Comparison of ENCODE assay signal across 2 fruit fly cellular contexts in genomic region chr2L:9564527-9564926, dm6.
TF ChIP-seq lines count a peak whose summit lies in the region.

No protein-coding gene starts in this region.

TF ChIP-seq in whole organism, embryonic, 481 proteins besides CTCF, POLR2A, EP300 and RAD21 (continued from another document and continues in another):
- no peak for TF ChIP-seq crol (GFP tag; IDR thresholded peaks at IDR 0.05; lab: Robert Waterston, UW)
- peak; percentile 10; the same call in 1 of the 2 replicates for TF ChIP-seq klu (GFP tag; IDR thresholded peaks at IDR 0.05; lab: Robert Waterston, UW)
- TF ChIP-seq otp (GFP tag; IDR thresholded peaks at IDR 0.05; lab: Robert Waterston, UW): no peak
- peak; percentile 48 for TF ChIP-seq CG3281 (GFP tag; optimal IDR thresholded peaks at IDR 0.05; lab: Kevin White, UChicago)
- TF ChIP-seq lola (GFP tag; optimal IDR thresholded peaks at IDR 0.05; lab: Kevin White, UChicago): no peak
- TF ChIP-seq CG15011 (GFP tag; optimal IDR thresholded peaks at IDR 0.05; lab: Kevin White, UChicago): no peak
- peak; percentile 52 for TF ChIP-seq CG9932 (GFP tag; IDR thresholded peaks at IDR 0.05; lab: Robert Waterston, UW)
- peak; percentile 33 for TF ChIP-seq Abd-B (GFP tag; optimal IDR thresholded peaks at IDR 0.05; lab: Kevin White, UChicago)
- no peak for TF ChIP-seq insv (GFP tag; optimal IDR thresholded peaks at IDR 0.05; lab: Kevin White, UChicago)
- no peak for TF ChIP-seq CG17568 (GFP tag; optimal IDR thresholded peaks at IDR 0.05; lab: Kevin White, UChicago)
- TF ChIP-seq twi (tag; optimal IDR thresholded peaks at IDR 0.05; lab: Kevin White, UChicago): no peak
- no peak for TF ChIP-seq gsb-n (tag; optimal IDR thresholded peaks at IDR 0.05; lab: Kevin White, UChicago)
- no peak for TF ChIP-seq corto (GFP tag; optimal IDR thresholded peaks at IDR 0.05; lab: Kevin White, UChicago)
- TF ChIP-seq crp (GFP tag; optimal IDR thresholded peaks at IDR 0.05; lab: Kevin White, UChicago): no peak
- TF ChIP-seq CG15073 (GFP tag; optimal IDR thresholded peaks at IDR 0.05; lab: Kevin White, UChicago): no peak
- no peak for TF ChIP-seq pho (GFP tag; optimal IDR thresholded peaks at IDR 0.05; lab: Kevin White, UChicago)
- no peak for TF ChIP-seq danr (GFP tag; IDR thresholded peaks at IDR 0.05; lab: Robert Waterston, UW)
- TF ChIP-seq pb (GFP tag; optimal IDR thresholded peaks at IDR 0.05; lab: Kevin White, UChicago): no peak
- 0 out of 2 replicates have a peak, but pooled peaks have one; percentile 35 for TF ChIP-seq sisA (GFP tag; IDR thresholded peaks at IDR 0.05; lab: Robert Waterston, UW)
- TF ChIP-seq CG11695 (GFP tag; IDR thresholded peaks at IDR 0.05; lab: Robert Waterston, UW): peak; percentile 49; the same call in 1 of the 3 replicates
- TF ChIP-seq Jarid2 (GFP tag; optimal IDR thresholded peaks at IDR 0.05; lab: Kevin White, UChicago): no peak
- TF ChIP-seq Scr (GFP tag; IDR thresholded peaks at IDR 0.05; lab: Robert Waterston, UW; ENCODE audit: partially characterized antibody): no peak
- TF ChIP-seq cad (GFP tag; optimal IDR thresholded peaks at IDR 0.05; lab: Kevin White, UChicago): no peak
- TF ChIP-seq sima (GFP tag; optimal IDR thresholded peaks at IDR 0.05; lab: Kevin White, UChicago): no peak
- no peak for TF ChIP-seq trem (tag; optimal IDR thresholded peaks at IDR 0.05; lab: Kevin White, UChicago)
- TF ChIP-seq ash1 (GFP tag; optimal IDR thresholded peaks at IDR 0.05; lab: Kevin White, UChicago): no peak
- TF ChIP-seq CG17359 (tag; optimal IDR thresholded peaks at IDR 0.05; lab: Kevin White, UChicago): peak; percentile 53
- peak; percentile 72 for TF ChIP-seq Drgx (GFP tag; IDR thresholded peaks at IDR 0.05; lab: Robert Waterston, UW)
- TF ChIP-seq zen2 (GFP tag; IDR thresholded peaks at IDR 0.05; lab: Robert Waterston, UW; ENCODE audit: partially characterized antibody): no peak
- TF ChIP-seq CG15601 (tag; optimal IDR thresholded peaks at IDR 0.05; lab: Kevin White, UChicago): no peak
- TF ChIP-seq ham (GFP tag; IDR thresholded peaks at IDR 0.05; lab: Robert Waterston, UW): no peak
- no peak for TF ChIP-seq peb (GFP tag; IDR thresholded peaks at IDR 0.05; lab: Robert Waterston, UW)
- peak; percentile 38; the same call in 1 of the 2 replicates for TF ChIP-seq Nf-YA (GFP tag; IDR thresholded peaks at IDR 0.05; lab: Robert Waterston, UW)
- TF ChIP-seq ase (GFP tag; IDR thresholded peaks at IDR 0.05; lab: Robert Waterston, UW): no peak
- TF ChIP-seq CG9797 (GFP tag; optimal IDR thresholded peaks at IDR 0.05; lab: Kevin White, UChicago): no peak
- TF ChIP-seq CG10654 (GFP tag; optimal IDR thresholded peaks at IDR 0.05; lab: Kevin White, UChicago): peak; percentile 31
- no peak for TF ChIP-seq Hsf (GFP tag; optimal IDR thresholded peaks at IDR 0.05; lab: Kevin White, UChicago)
- TF ChIP-seq shn (GFP tag; optimal IDR thresholded peaks at IDR 0.05; lab: Kevin White, UChicago): no peak
- no peak for TF ChIP-seq stc (GFP tag; IDR thresholded peaks at IDR 0.05; lab: Robert Waterston, UW)
- TF ChIP-seq hth (optimal IDR thresholded peaks at IDR 0.05; lab: Kevin White, UChicago): no peak
- peak; percentile 36; the same call in 1 of the 2 replicates for TF ChIP-seq vvl (GFP tag; IDR thresholded peaks at IDR 0.05; lab: Robert Waterston, UW)
- TF ChIP-seq CG6683 (GFP tag; optimal IDR thresholded peaks at IDR 0.05; lab: Kevin White, UChicago): peak; percentile 14
- peak; percentile 17 for TF ChIP-seq CG10979 (tag; optimal IDR thresholded peaks at IDR 0.05; lab: Kevin White, UChicago)
- no peak for TF ChIP-seq ac (GFP tag; optimal IDR thresholded peaks at IDR 0.05; lab: Kevin White, UChicago)
- TF ChIP-seq abd-A (tag; optimal IDR thresholded peaks at IDR 0.05; lab: Kevin White, UChicago): no peak
- TF ChIP-seq CG11093 (GFP tag; IDR thresholded peaks at IDR 0.05; lab: Robert Waterston, UW): no peak
- TF ChIP-seq lov (optimal IDR thresholded peaks at IDR 0.05; lab: Kevin White, UChicago): no peak
- TF ChIP-seq lov (GFP tag; IDR thresholded peaks at IDR 0.05; lab: Robert Waterston, UW): no peak
- TF ChIP-seq B-H1 (GFP tag; IDR thresholded peaks at IDR 0.05; lab: Robert Waterston, UW): 0 out of 3 replicates have a peak, but pooled peaks have one; percentile 14
- TF ChIP-seq CG7839 (tag; optimal IDR thresholded peaks at IDR 0.05; lab: Kevin White, UChicago): peak; percentile 71
- no peak for TF ChIP-seq vnd (GFP tag; IDR thresholded peaks at IDR 0.05; lab: Robert Waterston, UW; ENCODE audit: partially characterized antibody)
- TF ChIP-seq CG15479 (GFP tag; optimal IDR thresholded peaks at IDR 0.05; lab: Kevin White, UChicago): no peak
- TF ChIP-seq CG12071 (GFP tag; optimal IDR thresholded peaks at IDR 0.05; lab: Kevin White, UChicago): no peak
- no peak for TF ChIP-seq gfzf (GFP tag; optimal IDR thresholded peaks at IDR 0.05; lab: Kevin White, UChicago)
- TF ChIP-seq salm (tag; optimal IDR thresholded peaks at IDR 0.05; lab: Kevin White, UChicago): no peak
- no peak for TF ChIP-seq Doc3 (GFP tag; IDR thresholded peaks at IDR 0.05; lab: Robert Waterston, UW; ENCODE audit: partially characterized antibody)
- no peak for TF ChIP-seq CG8765 (GFP tag; IDR thresholded peaks at IDR 0.05; lab: Robert Waterston, UW)
- TF ChIP-seq sna (GFP tag; IDR thresholded peaks at IDR 0.05; lab: Robert Waterston, UW; ENCODE audit: partially characterized antibody): no peak
- TF ChIP-seq ara (GFP tag; IDR thresholded peaks at IDR 0.05; lab: Robert Waterston, UW): no peak
- TF ChIP-seq org-1 (GFP tag; optimal IDR thresholded peaks at IDR 0.05; lab: Kevin White, UChicago): no peak
- peak; percentile 85 for TF ChIP-seq grau (tag; optimal IDR thresholded peaks at IDR 0.05; lab: Kevin White, UChicago)
- TF ChIP-seq sqz (GFP tag; optimal IDR thresholded peaks at IDR 0.05; lab: Kevin White, UChicago): no peak
- peak; percentile 48; the same call in 2 of the 3 replicates for TF ChIP-seq tgo (GFP tag; IDR thresholded peaks at IDR 0.05; lab: Robert Waterston, UW)
- no peak for TF ChIP-seq CG34376 (GFP tag; optimal IDR thresholded peaks at IDR 0.05; lab: Kevin White, UChicago)
- peak; percentile 54 for TF ChIP-seq nmo (GFP tag; optimal IDR thresholded peaks at IDR 0.05; lab: Kevin White, UChicago)
- peak in 1 of 2 experiments; percentile 31 for TF ChIP-seq eve (GFP tag; optimal IDR thresholded peaks at IDR 0.05; lab: Kevin White, UChicago)
- TF ChIP-seq CG4424 (GFP tag; optimal IDR thresholded peaks at IDR 0.05; lab: Kevin White, UChicago): no peak

TF ChIP-seq in whole organism, prepupa, 60 proteins besides CTCF, POLR2A, EP300 and RAD21 (continued from another document):
- TF ChIP-seq CG10631 (GFP tag; optimal IDR thresholded peaks at IDR 0.05; lab: Kevin White, UChicago) (peak; percentile 50), topi (GFP tag; optimal IDR thresholded peaks at IDR 0.05; lab: Kevin White, UChicago) (peak; percentile 29), CG7368 (GFP tag; optimal IDR thresholded peaks at IDR 0.05; lab: Kevin White, UChicago) (no peak), cyc (GFP tag; optimal IDR thresholded peaks at IDR 0.05; lab: Kevin White, UChicago) (peak; percentile 2), CG34406 (GFP tag; optimal IDR thresholded peaks at IDR 0.05; lab: Kevin White, UChicago) (peak; percentile 13), CG6808 (GFP tag; optimal IDR thresholded peaks at IDR 0.05; lab: Kevin White, UChicago) (no peak), CG16779 (tag; optimal IDR thresholded peaks at IDR 0.05; lab: Kevin White, UChicago) (no peak), svp (GFP tag; lab: Kevin White, UChicago) (no peak), Ets21C (GFP tag; optimal IDR thresholded peaks at IDR 0.05; lab: Kevin White, UChicago) (no peak), CG6854 (GFP tag; optimal IDR thresholded peaks at IDR 0.05; lab: Kevin White, UChicago) (no peak), pdm3 (GFP tag; optimal IDR thresholded peaks at IDR 0.05; lab: Kevin White, UChicago) (peak; percentile 44), Hr38 (GFP tag; optimal IDR thresholded peaks at IDR 0.05; lab: Kevin White, UChicago) (no peak), Sox15 (GFP tag; optimal IDR thresholded peaks at IDR 0.05; lab: Kevin White, UChicago) (no peak), CG11902 (GFP tag; optimal IDR thresholded peaks at IDR 0.05; lab: Kevin White, UChicago) (no peak), Hr39 (GFP tag; optimal IDR thresholded peaks at IDR 0.05; lab: Kevin White, UChicago) (no peak), CG8119 (GFP tag; IDR thresholded peaks at IDR 0.05; lab: Robert Waterston, UW) (peak; percentile 84), Smox (GFP tag; optimal IDR thresholded peaks at IDR 0.05; lab: Kevin White, UChicago) (no peak), vri (GFP tag; optimal IDR thresholded peaks at IDR 0.05; lab: Kevin White, UChicago) (no peak), Gug (GFP tag; IDR thresholded peaks at IDR 0.05; lab: Robert Waterston, UW) (peak; percentile 68), CG6163 (GFP tag; IDR thresholded peaks at IDR 0.05; lab: Robert Waterston, UW) (peak; percentile 52), Ets96B (tag; optimal IDR thresholded peaks at IDR 0.05; lab: Kevin White, UChicago) (peak; percentile 31), CG31627 (GFP tag; optimal IDR thresholded peaks at IDR 0.05; lab: Kevin White, UChicago) (no peak), CG10669 (GFP tag; optimal IDR thresholded peaks at IDR 0.05; lab: Kevin White, UChicago) (peak; percentile 14), ss (GFP tag; optimal IDR thresholded peaks at IDR 0.05; lab: Kevin White, UChicago) (no peak), Met (GFP tag; optimal IDR thresholded peaks at IDR 0.05; lab: Kevin White, UChicago) (peak; percentile 24), CG8632 (GFP tag; optimal IDR thresholded peaks at IDR 0.05; lab: Kevin White, UChicago) (peak; percentile 15), achi (GFP tag; optimal IDR thresholded peaks at IDR 0.05; lab: Kevin White, UChicago) (peak; percentile 67), CG6276 (GFP tag; optimal IDR thresholded peaks at IDR 0.05; lab: Kevin White, UChicago) (peak; percentile 76), CG9139 (GFP tag; optimal IDR thresholded peaks at IDR 0.05; lab: Kevin White, UChicago) (no peak), CG8319 (GFP tag; optimal IDR thresholded peaks at IDR 0.05; lab: Kevin White, UChicago) (no peak), Sox102F (GFP tag; optimal IDR thresholded peaks at IDR 0.05; lab: Kevin White, UChicago) (no peak), CG32006 (GFP tag; optimal IDR thresholded peaks at IDR 0.05; lab: Kevin White, UChicago) (peak; percentile 80), CG3032 (tag; optimal IDR thresholded peaks at IDR 0.05; lab: Kevin White, UChicago) (peak; percentile 24), Hr4 (GFP tag; optimal IDR thresholded peaks at IDR 0.05; lab: Kevin White, UChicago) (peak; percentile 76), esn (GFP tag; optimal IDR thresholded peaks at IDR 0.05; lab: Kevin White, UChicago) (peak; percentile 41), Eip75B (GFP tag; optimal IDR thresholded peaks at IDR 0.05; lab: Kevin White, UChicago) (peak; percentile 15), Eip78C (GFP tag; lab: Kevin White, UChicago) (peak; percentile 61), Eip93F (GFP tag; optimal IDR thresholded peaks at IDR 0.05; lab: Kevin White, UChicago) (no peak), CG3919 (GFP tag; optimal IDR thresholded peaks at IDR 0.05; lab: Kevin White, UChicago) (peak; percentile 37)
